Fruit fly (Drosophila melanogaster) whole organism, embryonic: Measurements from ENCODE around the gene CG13893.

ENCODE experiments used
- Asciz ChIP-seq: fragments of 200-800 bp; sonication (Bioruptor generic); optimal IDR thresholded peaks from 2 replicates; lab custom pipeline; 2017; ENCODE audit warnings: missing biosample characterization, mild to moderate bottlenecking, missing genetic modification characterization, missing genetic modification reagents
- Awh ChIP-seq: fragments of 200-800 bp; sonication (Bioruptor generic); IDR thresholded peaks from 2 replicates; pipeline ENCODE4, ENCODE4 v1.3.6; 2022; ENCODE audit warnings: missing biosample characterization, missing genetic modification characterization
- BEAF-32 ChIP-seq: fragments of 200-800 bp; sonication (Bioruptor generic); optimal IDR thresholded peaks from 3 replicates; lab custom pipeline; 2017; ENCODE audit warnings: missing biosample characterization, missing genetic modification characterization, mild to moderate bottlenecking, moderate library complexity, missing genetic modification reagents
- Bdp1 ChIP-seq: fragments of 200-800 bp; sonication (Bioruptor generic); optimal IDR thresholded peaks from 3 replicates; lab custom pipeline; 2016; ENCODE audit warnings: missing biosample characterization, missing genetic modification characterization
- CG10267 ChIP-seq: fragments of 200-800 bp; sonication (Bioruptor generic); optimal IDR thresholded peaks from 2 replicates; lab custom pipeline; 2018; ENCODE audit warnings: missing biosample characterization, mild to moderate bottlenecking, missing genetic modification characterization, moderate library complexity
- CG11398 ChIP-seq: fragments of 200-800 bp; sonication (Bioruptor generic); optimal IDR thresholded peaks from 2 replicates; lab custom pipeline; 2016; ENCODE audit warnings: missing biosample characterization, missing genetic modification characterization
- CG11504 ChIP-seq: fragments of 200-800 bp; sonication (Bioruptor generic); optimal IDR thresholded peaks from 3 replicates; lab custom pipeline; 2019; ENCODE audit warnings: missing biosample characterization, mild to moderate bottlenecking, missing genetic modification characterization, moderate library complexity
- CG11560 ChIP-seq: fragments of 200-800 bp; sonication (Bioruptor generic); IDR thresholded peaks from 3 replicates; pipeline ENCODE4 v1.3.6; 2022; ENCODE audit warnings: missing biosample characterization, missing genetic modification characterization
- CG12744 ChIP-seq: fragments of 200-800 bp; sonication (Bioruptor generic); optimal IDR thresholded peaks from 2 replicates; lab custom pipeline; 2016; ENCODE audit warnings: missing biosample characterization, missing genetic modification characterization
- CG13775 ChIP-seq: fragments of 200-800 bp; sonication (Bioruptor generic); optimal IDR thresholded peaks from 3 replicates; lab custom pipeline; 2017; ENCODE audit warnings: missing biosample characterization, mild to moderate bottlenecking, missing genetic modification characterization
- CG1647 ChIP-seq: fragments of 200-800 bp; sonication (Bioruptor generic); optimal IDR thresholded peaks from 3 replicates; lab custom pipeline; 2016; ENCODE audit warnings: missing biosample characterization, missing genetic modification characterization
- CG30020 ChIP-seq: fragments of 200-800 bp; optimal IDR thresholded peaks from 2 replicates; lab custom pipeline; 2019; ENCODE audit warnings: missing biosample characterization, mild to moderate bottlenecking, missing genetic modification characterization, moderate library complexity
- CG31441 ChIP-seq: fragments of 200-800 bp; sonication (Bioruptor generic); IDR thresholded peaks from 2 replicates; pipeline ENCODE4 v1.3.6; 2022; ENCODE audit warnings: missing biosample characterization, missing genetic modification characterization
- CG3995 ChIP-seq: fragments of 200-800 bp; sonication (Bioruptor generic); optimal IDR thresholded peaks from 3 replicates; lab custom pipeline; 2016; ENCODE audit warnings: missing biosample characterization, missing genetic modification characterization
- CG4617 ChIP-seq: fragments of 200-800 bp; sonication (Bioruptor generic); optimal IDR thresholded peaks from 3 replicates; lab custom pipeline; 2016; ENCODE audit warnings: missing biosample characterization, missing genetic modification characterization, borderline replicate concordance
- CG6175 ChIP-seq: fragments of 200-800 bp; sonication (Bioruptor generic); IDR thresholded peaks from 3 replicates; pipeline ENCODE4 v1.3.6; 2022; ENCODE audit warnings: missing biosample characterization, missing genetic modification characterization
- CG6765 ChIP-seq: fragments of 200-800 bp; sonication (Bioruptor generic); optimal IDR thresholded peaks from 3 replicates; lab custom pipeline; 2017; ENCODE audit warnings: missing biosample characterization, mild to moderate bottlenecking, missing genetic modification characterization
- CG8089 ChIP-seq: fragments of 200-800 bp; sonication (Bioruptor generic); optimal IDR thresholded peaks from 3 replicates; lab custom pipeline; 2016; ENCODE audit warnings: missing biosample characterization, missing genetic modification characterization
- CTCF ChIP-seq: fragments of 200-800 bp; sonication (Bioruptor generic); optimal IDR thresholded peaks from 2 replicates; lab custom pipeline; 2017; ENCODE audit warnings: missing biosample characterization, mild to moderate bottlenecking, missing genetic modification characterization, moderate library complexity
- Camta ChIP-seq: fragments of 200-800 bp; sonication (Bioruptor generic); optimal IDR thresholded peaks from 2 replicates; lab custom pipeline; 2016; ENCODE audit warnings: missing biosample characterization, missing genetic modification characterization
- D ChIP-seq, 2 experiments: fragments of 200-800 bp in 1 of 2; fragments of >200 bp in 1 of 2; sonication (Bioruptor generic) in 1 of 2; optimal IDR thresholded peaks; 2 replicates in 1 of 2; 3 replicates in 1 of 2; lab custom pipeline; 2017; ENCODE audit warnings: mild to moderate bottlenecking in 1 of 2, missing biosample characterization in 1 of 2, missing genetic modification characterization in 1 of 2, missing genetic modification reagents in 1 of 2
- Deaf1 ChIP-seq: fragments of 200-800 bp; optimal IDR thresholded peaks from 3 replicates; lab custom pipeline; 2019; ENCODE audit warnings: missing biosample characterization, mild to moderate bottlenecking, missing genetic modification characterization, moderate library complexity
- Dip3 ChIP-seq: fragments of 200-800 bp; sonication (Bioruptor generic); optimal IDR thresholded peaks from 3 replicates; lab custom pipeline; 2016; ENCODE audit warnings: missing biosample characterization, missing genetic modification characterization
- Dref ChIP-seq: fragments of 200-800 bp; sonication (Bioruptor generic); IDR thresholded peaks from 2 replicates; pipeline ENCODE4 v1.3.6; 2022; ENCODE audit warnings: missing biosample characterization, missing genetic modification characterization
- Ets97D ChIP-seq: fragments of 200-800 bp; sonication (Bioruptor generic); optimal IDR thresholded peaks from 3 replicates; lab custom pipeline; 2016; ENCODE audit warnings: missing biosample characterization, missing genetic modification characterization
- Fer1 ChIP-seq: fragments of 200-800 bp; sonication (Bioruptor generic); optimal IDR thresholded peaks from 2 replicates; lab custom pipeline; 2017; ENCODE audit warnings: missing biosample characterization, mild to moderate bottlenecking, missing genetic modification characterization
- GATAe ChIP-seq: fragments of 200-800 bp; sonication (Bioruptor generic); conservative IDR thresholded peaks from 2 replicates; pipeline ENCODE4 v1.3.6; 2022; ENCODE audit warnings: missing biosample characterization, missing genetic modification characterization
- HHEX ChIP-seq: fragments of 200-800 bp; sonication (Bioruptor generic); optimal IDR thresholded peaks from 3 replicates; lab custom pipeline; 2017; ENCODE audit warnings: missing biosample characterization, mild to moderate bottlenecking, missing genetic modification characterization, missing genetic modification reagents
- Hmr ChIP-seq: fragments of 200-800 bp; sonication (Bioruptor generic); optimal IDR thresholded peaks from 3 replicates; lab custom pipeline; 2017; ENCODE audit warnings: mild to moderate bottlenecking, missing biosample characterization, missing genetic modification reagents, missing genetic modification characterization
- Hsf ChIP-seq: fragments of 200-800 bp; sonication (Bioruptor generic); optimal IDR thresholded peaks from 3 replicates; lab custom pipeline; 2016; ENCODE audit warnings: missing biosample characterization, missing genetic modification characterization
- Kr ChIP-seq: fragments of 200-800 bp; sonication (Bioruptor generic); optimal IDR thresholded peaks from 2 replicates; lab custom pipeline; 2017; ENCODE audit warnings: missing biosample characterization, mild to moderate bottlenecking, missing genetic modification characterization
- Oli ChIP-seq: fragments of 200-800 bp; sonication (Bioruptor generic); optimal IDR thresholded peaks from 2 replicates; lab custom pipeline; 2018; ENCODE audit warnings: missing biosample characterization, mild to moderate bottlenecking, missing genetic modification characterization, moderate library complexity
- Rfx ChIP-seq: fragments of 200-800 bp; sonication (Bioruptor generic); IDR thresholded peaks from 2 replicates; pipeline ENCODE4 v1.3.6; 2022; ENCODE audit warnings: missing biosample characterization, missing genetic modification characterization
- Six4 ChIP-seq: fragments of 200-800 bp; sonication (Bioruptor generic); optimal IDR thresholded peaks from 2 replicates; lab custom pipeline; 2016; ENCODE audit warnings: missing biosample characterization, missing genetic modification characterization
- Ssrp ChIP-seq: fragments of 200-800 bp; sonication (Bioruptor generic); optimal IDR thresholded peaks from 2 replicates; lab custom pipeline; 2018; ENCODE audit warnings: missing biosample characterization, mild to moderate bottlenecking, missing genetic modification characterization, moderate library complexity
- croc ChIP-seq: fragments of 200-800 bp; sonication (Bioruptor generic); conservative IDR thresholded peaks from 3 replicates; pipeline ENCODE4 v1.3.6; 2022; ENCODE audit warnings: missing biosample characterization, missing genetic modification characterization
- emc ChIP-seq: fragments of 200-800 bp; sonication (Bioruptor generic); optimal IDR thresholded peaks from 2 replicates; lab custom pipeline; 2016; ENCODE audit warnings: missing biosample characterization, missing genetic modification characterization
- eve ChIP-seq, 2 experiments: fragments of >200 bp; optimal IDR thresholded peaks; 2 replicates each; lab custom pipeline; 2017; ENCODE audit warnings: missing biosample characterization in 2 of 2, missing genetic modification characterization in 2 of 2
- fd3F ChIP-seq: fragments of 200-800 bp; sonication (Bioruptor generic); optimal IDR thresholded peaks from 2 replicates; lab custom pipeline; 2018; ENCODE audit warnings: missing biosample characterization, mild to moderate bottlenecking, missing genetic modification characterization, moderate library complexity
- gcm2 ChIP-seq: fragments of 200-800 bp; sonication (Bioruptor generic); optimal IDR thresholded peaks from 2 replicates; lab custom pipeline; 2016; ENCODE audit warnings: missing biosample characterization, missing genetic modification characterization
- insv ChIP-seq, 2 experiments: fragments of 200-800 bp; sonication (Bioruptor generic); optimal IDR thresholded peaks; 3 replicates each; lab custom pipeline; 2016 to 2018; ENCODE audit warnings: missing biosample characterization in 2 of 2, missing genetic modification characterization in 2 of 2
- jigr1 ChIP-seq: fragments of 200-800 bp; sonication (Bioruptor generic); IDR thresholded peaks from 3 replicates; pipeline ENCODE4 v1.3.6; 2022; ENCODE audit warnings: missing biosample characterization, missing genetic modification characterization
- nau ChIP-seq: fragments of 200-800 bp; sonication (Bioruptor generic); optimal IDR thresholded peaks from 3 replicates; lab custom pipeline; 2017; ENCODE audit warnings: missing biosample characterization, mild to moderate bottlenecking, missing genetic modification characterization, missing genetic modification reagents
- nom ChIP-seq: fragments of 200-800 bp; sonication (Bioruptor generic); optimal IDR thresholded peaks from 2 replicates; lab custom pipeline; 2017; ENCODE audit warnings: missing biosample characterization, missing genetic modification characterization, mild to moderate bottlenecking, moderate library complexity, missing genetic modification reagents
- otp ChIP-seq: fragments of 200-800 bp; sonication (Bioruptor generic); IDR thresholded peaks from 3 replicates; pipeline ENCODE4, ENCODE4 v1.3.6; 2022; ENCODE audit warnings: missing biosample characterization, missing genetic modification characterization
- pfk ChIP-seq: fragments of 200-800 bp; sonication (Bioruptor generic); optimal IDR thresholded peaks from 2 replicates; lab custom pipeline; 2018; ENCODE audit warnings: missing biosample characterization, mild to moderate bottlenecking, missing genetic modification characterization, moderate library complexity
- schlank ChIP-seq: fragments of 200-800 bp; sonication (Bioruptor generic); optimal IDR thresholded peaks from 2 replicates; lab custom pipeline; 2018; ENCODE audit warnings: missing biosample characterization, mild to moderate bottlenecking, missing genetic modification characterization
- scrt ChIP-seq: fragments of 200-800 bp; sonication (Bioruptor generic); optimal IDR thresholded peaks from 2 replicates; lab custom pipeline; 2018; ENCODE audit warnings: missing biosample characterization, mild to moderate bottlenecking, missing genetic modification characterization, moderate library complexity
- sim ChIP-seq: fragments of 200-800 bp; sonication (Bioruptor generic); IDR thresholded peaks from 2 replicates; pipeline ENCODE4 v1.3.6; 2022; ENCODE audit warnings: missing biosample characterization, missing genetic modification characterization
- tll ChIP-seq, 2 experiments: fragments of 200-800 bp in 1 of 2; fragments of >200 bp in 1 of 2; sonication (Bioruptor generic) in 1 of 2; optimal IDR thresholded peaks; 2 replicates each; lab custom pipeline; 2017 to 2019; ENCODE audit warnings: missing biosample characterization in 2 of 2, missing genetic modification characterization in 2 of 2, mild to moderate bottlenecking in 1 of 2, moderate library complexity in 1 of 2

CG13893 gene

dm6 chr3L:629916-630663, 26.3 kb upstream of the CG13893 start (continued):
- TF ChIP-seq Ssrp (tag; lab: Kevin White, UChicago) (peak; percentile 30), gcm2 (GFP tag; lab: Kevin White, UChicago) (no peak), CG4617 (GFP tag; lab: Kevin White, UChicago) (no peak), CG13775 (GFP tag; lab: Kevin White, UChicago) (no peak), CG1647 (no peak), CG11560 (no peak), CTCF (no peak), Camta (no peak), CG11504 (tag; lab: Kevin White, UChicago) (peak; percentile 60), Six4 (GFP tag; lab: Kevin White, UChicago) (no peak), Hsf (peak; percentile 42), D (optimal IDR thresholded peaks at IDR 0.05; lab: Kevin White, UChicago) (no peak), D (GFP tag; optimal IDR thresholded peaks at IDR 0.05; lab: Kevin White, UChicago) (no peak), Fer1 (GFP tag; lab: Kevin White, UChicago) (no peak), insv (GFP tag; optimal IDR thresholded peaks at IDR 0.05; lab: Kevin White, UChicago) (no peak), sim (no peak), CG8089 (GFP tag; lab: Kevin White, UChicago) (no peak), croc (GFP tag; lab: Robert Waterston, UW) (no peak), BEAF-32 (GFP tag; lab: Kevin White, UChicago) (no peak), scrt (GFP tag; lab: Kevin White, UChicago) (no peak), eve (GFP tag; optimal IDR thresholded peaks at IDR 0.05; lab: Kevin White, UChicago) (peak in 1 of 2 experiments; percentile 88), Dip3 (GFP tag; lab: Kevin White, UChicago) (peak; percentile 9), CG6765 (GFP tag; lab: Kevin White, UChicago) (no peak), tll (GFP tag; optimal IDR thresholded peaks at IDR 0.05; lab: Kevin White, UChicago) (no peak), otp (GFP tag; lab: Robert Waterston, UW) (peak; percentile 49; the same call in 2 of the 3 replicates), Ets97D (GFP tag; lab: Kevin White, UChicago) (no peak), Asciz (GFP tag; lab: Kevin White, UChicago) (no peak), emc (no peak), CG12744 (no peak), CG11398 (no peak), nom (peak; percentile 14), Hmr (GFP tag; lab: Kevin White, UChicago) (peak; percentile 14), Kr (no peak), GATAe (GFP tag; lab: Robert Waterston, UW) (no peak), Rfx (GFP tag; lab: Robert Waterston, UW) (peak; percentile 79), CG30020 (no peak), pfk (no peak), Dref (GFP tag; lab: Robert Waterston, UW) (no peak), schlank (tag; lab: Kevin White, UChicago) (no peak), CG3995 (GFP tag; lab: Kevin White, UChicago) (no peak), Bdp1 (GFP tag; lab: Kevin White, UChicago) (no peak), jigr1 (GFP tag; lab: Robert Waterston, UW) (no peak), nau (GFP tag; lab: Kevin White, UChicago) (no peak), CG6175 (GFP tag; lab: Robert Waterston, UW) (no peak), CG10267 (tag; lab: Kevin White, UChicago) (peak; percentile 12), Deaf1 (tag; lab: Kevin White, UChicago) (peak; percentile 39), HHEX (GFP tag; lab: Kevin White, UChicago) (no peak), fd3F (peak; percentile 13), Awh (no peak), Oli (tag; lab: Kevin White, UChicago) (peak; percentile 15), CG31441 (GFP tag; lab: Robert Waterston, UW) (no peak)
